Worm (Caenorhabditis elegans): ENCODE data around the gene F49C12.15.
A peak's percentile ranks its signal among the peaks of the same experiment; 100 is the strongest.
"Not testable (repeated sequence)": the region's sequence is repeated elsewhere in the genome, so short reads cannot be mapped to it uniquely, and the experiment has no call there.

Gene F49C12.15

DNA sequence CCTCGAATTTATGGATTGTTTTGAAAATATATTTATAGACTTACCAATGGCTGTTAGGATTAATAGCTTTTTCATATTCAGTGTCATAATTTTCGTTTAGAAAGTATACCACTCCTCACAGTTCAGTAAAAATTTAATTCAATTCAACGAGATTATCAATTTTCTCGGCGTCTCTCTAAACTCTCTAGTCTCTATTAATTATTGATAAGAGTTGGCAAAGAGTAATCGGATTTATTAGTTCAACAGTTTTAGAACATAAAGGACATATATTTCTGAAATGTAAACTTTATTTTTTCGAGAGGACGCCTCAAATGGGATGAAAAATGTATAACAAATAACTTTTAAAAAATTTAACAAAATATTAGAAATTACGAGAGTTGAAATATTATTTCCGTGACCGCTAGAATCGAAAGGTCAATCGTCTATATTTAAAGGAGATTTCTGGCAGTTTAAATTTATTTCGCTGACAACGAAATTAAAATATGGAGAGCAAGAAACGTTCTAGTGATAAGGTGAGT, at the start of gene F49C12.15, which contains the start of gene nspg-11:
F49C12.15 (plus strand) TSS at position 468 of the 518 bp plus-strand sequence.
nspg-11 (minus strand) TSS at position 101 of the 518 bp plus-strand sequence.
- no peak for TF ChIP-seq dao-5 (tag; optimal IDR thresholded peaks at IDR 0.05)
- TF ChIP-seq W03F9.2 (tag; optimal IDR thresholded peaks at IDR 0.05): no peak
- TF ChIP-seq him-1 (tag; optimal IDR thresholded peaks at IDR 0.05): no peak

- TF ChIP-seq dao-5, W03F9.2, him-1 (tag; optimal IDR thresholded peaks at IDR 0.05): not testable (repeated sequence)
These were observed 38.0 kb upstream of the F49C12.15 start, which contains the start of gene nhr-267 for ce11 chrIV:9286305-9286704. nhr-267 (minus strand) TSS chrIV:9286405.

ce11 chrIV:9289635-9290034, 34.6 kb upstream of the F49C12.15 start:
- TF ChIP-seq him-1 (tag; optimal IDR thresholded peaks at IDR 0.05): no peak
- TF ChIP-seq W03F9.2 (tag; optimal IDR thresholded peaks at IDR 0.05): no peak
- TF ChIP-seq dao-5 (tag; optimal IDR thresholded peaks at IDR 0.05): no peak

- not testable (repeated sequence) for TF ChIP-seq W03F9.2, him-1, dao-5 (tag; optimal IDR thresholded peaks at IDR 0.05)
These were observed 30.4 kb upstream of the F49C12.15 start, which contains the start of gene nhr-264 for ce11 chrIV:9293825-9294224. nhr-264 (minus strand) TSS chrIV:9293925.

DNA sequence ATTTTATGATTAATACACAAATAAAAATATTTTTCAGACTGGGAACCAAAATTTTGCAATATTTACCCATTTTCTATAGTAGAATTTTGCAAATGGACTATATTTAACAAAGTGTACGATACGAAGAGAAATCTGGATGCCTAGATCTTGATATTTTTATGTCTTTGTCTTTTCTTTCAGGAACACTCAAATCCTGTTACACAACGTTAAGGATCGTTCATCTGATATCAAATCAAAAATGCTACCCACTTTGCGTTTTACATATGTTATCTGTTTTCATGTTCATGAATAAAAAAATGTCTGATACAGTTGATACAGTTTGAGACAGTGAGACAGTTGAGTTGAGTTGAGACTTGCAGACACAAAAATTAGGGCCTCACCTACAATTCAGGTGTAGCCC, 28.0 kb upstream of the F49C12.15 start, which contains the start of gene F49C12.1:
F49C12.1 (minus strand) TSS at position 70 of the 400 bp plus-strand sequence.
- TF ChIP-seq dao-5 (tag; optimal IDR thresholded peaks at IDR 0.05) (no peak), him-1 (tag; optimal IDR thresholded peaks at IDR 0.05) (no peak), W03F9.2 (tag; optimal IDR thresholded peaks at IDR 0.05) (no peak)

ce11 chrIV:9299145-9299544, 25.1 kb upstream of the F49C12.15 start, which contains the start of gene F49C12.2:
F49C12.2 (minus strand) TSS chrIV:9299245.
- TF ChIP-seq dao-5 (tag; optimal IDR thresholded peaks at IDR 0.05) (no peak), him-1 (tag; optimal IDR thresholded peaks at IDR 0.05) (no peak), W03F9.2 (tag; optimal IDR thresholded peaks at IDR 0.05) (no peak)

ce11 chrIV:9300127-9300526, 24.1 kb upstream of the F49C12.15 start, which contains the start of gene F49C12.3:
F49C12.3 (plus strand) TSS chrIV:9300427.
- TF ChIP-seq him-1 (tag; optimal IDR thresholded peaks at IDR 0.05): no peak
- TF ChIP-seq W03F9.2 (tag; optimal IDR thresholded peaks at IDR 0.05): no peak
- TF ChIP-seq dao-5 (tag; optimal IDR thresholded peaks at IDR 0.05): no peak

DNA sequence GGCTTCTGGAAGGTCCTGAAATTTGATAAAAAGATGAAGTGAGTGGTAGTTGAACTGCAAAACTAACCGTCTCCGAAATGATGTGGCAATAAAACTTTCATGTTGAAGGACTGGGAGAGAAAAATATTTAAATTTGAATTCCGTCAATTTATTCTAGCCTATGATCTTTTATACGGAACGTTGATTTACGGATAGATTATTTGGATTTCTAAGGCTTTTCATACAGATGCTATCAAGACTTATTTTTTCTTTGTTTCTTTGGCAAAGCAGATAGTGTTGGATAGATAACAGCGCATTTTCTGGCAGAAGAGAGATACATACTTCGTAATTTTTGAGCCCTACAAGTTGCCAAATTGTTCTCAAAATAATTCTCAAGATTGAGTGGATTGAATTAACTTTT, 20.3 kb upstream of the F49C12.15 start, which contains the start of gene F49C12.4:
F49C12.4 (minus strand) TSS at position 101 of the 400 bp plus-strand sequence.
- TF ChIP-seq him-1 (tag; optimal IDR thresholded peaks at IDR 0.05) (no peak), W03F9.2 (tag; optimal IDR thresholded peaks at IDR 0.05) (no peak), dao-5 (tag; optimal IDR thresholded peaks at IDR 0.05) (no peak)

DNA sequence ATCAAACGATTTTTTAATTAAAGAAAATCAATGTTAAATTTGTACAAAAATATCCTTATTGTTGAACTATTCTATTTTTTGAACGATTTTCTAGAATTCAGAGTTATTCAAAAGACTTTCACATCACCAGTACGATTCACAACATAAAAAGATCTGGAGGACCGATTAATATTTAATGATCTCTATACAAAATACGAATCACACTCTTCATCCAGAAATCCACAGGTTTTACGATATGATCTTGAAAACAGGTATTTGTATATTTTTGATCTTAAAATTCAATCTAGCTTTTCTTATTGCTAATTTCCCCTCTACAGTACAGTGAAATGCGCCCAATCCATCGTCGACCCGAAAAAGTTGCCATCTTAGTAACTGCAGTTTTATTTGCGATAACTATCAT, 19.6 kb upstream of the F49C12.15 start, which contains the start of gene F49C12.5:
F49C12.5 (plus strand) TSS at position 301 of the 400 bp plus-strand sequence.
- TF ChIP-seq dao-5 (tag; optimal IDR thresholded peaks at IDR 0.05) (no peak), W03F9.2 (tag; optimal IDR thresholded peaks at IDR 0.05) (no peak), him-1 (tag; optimal IDR thresholded peaks at IDR 0.05) (no peak)

- no peak for TF ChIP-seq him-1 (tag; optimal IDR thresholded peaks at IDR 0.05)
- TF ChIP-seq dao-5 (tag; optimal IDR thresholded peaks at IDR 0.05): no peak
- TF ChIP-seq W03F9.2 (tag; optimal IDR thresholded peaks at IDR 0.05): no peak
These were observed 15.3 kb upstream of the F49C12.15 start, which contains the start of gene F49C12.6 for ce11 chrIV:9308975-9309374. F49C12.6 (minus strand) TSS chrIV:9309075.

ce11 chrIV:9310935-9311566, 13.2 kb upstream of the F49C12.15 start:
- TF ChIP-seq dao-5 (tag; optimal IDR thresholded peaks at IDR 0.05) (no peak), W03F9.2 (tag; optimal IDR thresholded peaks at IDR 0.05) (no peak), him-1 (tag; optimal IDR thresholded peaks at IDR 0.05) (no peak)

ce11 chrIV:9312827-9313226, 11.4 kb upstream of the F49C12.15 start, which contains the start of gene F49C12.7:
F49C12.7 (minus strand) TSS chrIV:9312927.
- TF ChIP-seq dao-5, W03F9.2, him-1 (tag; optimal IDR thresholded peaks at IDR 0.05): not testable (repeated sequence)

DNA sequence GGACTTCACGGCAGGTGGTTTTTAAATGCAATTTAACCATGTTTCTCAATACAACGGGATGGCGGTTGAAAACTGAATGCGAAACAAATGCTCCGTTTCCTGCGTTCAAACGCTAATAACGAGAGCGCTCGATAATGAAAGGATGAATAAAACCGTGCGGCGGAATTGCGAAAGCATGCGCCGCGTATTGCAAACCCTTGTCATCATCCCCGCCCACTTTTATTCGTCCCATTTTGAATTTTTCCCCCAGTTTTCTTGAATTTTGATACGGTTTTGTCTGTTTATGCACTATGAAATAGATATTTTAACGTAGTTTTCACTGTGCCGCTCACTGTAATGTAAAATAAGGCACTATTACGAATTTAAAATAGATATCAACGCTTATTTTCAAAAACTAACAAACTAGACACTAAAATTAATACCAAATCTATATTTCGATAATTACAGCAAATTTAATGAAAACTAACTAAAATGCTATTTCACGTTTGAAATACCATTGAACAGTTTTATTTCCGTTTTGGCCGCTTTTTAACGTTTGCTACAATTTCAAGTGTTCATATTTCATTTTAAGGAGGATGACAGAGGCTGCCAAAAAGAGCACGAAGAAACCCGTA, 8.1 kb upstream of the F49C12.15 start, which contains the start of the genes F49C12.9 and rpn-7:
F49C12.9 (minus strand) TSS at position 148 of the 614 bp plus-strand sequence.
rpn-7 (plus strand) TSS at position 564 of the 614 bp plus-strand sequence.
- TF ChIP-seq dao-5 (tag; optimal IDR thresholded peaks at IDR 0.05) (no peak), W03F9.2 (tag; optimal IDR thresholded peaks at IDR 0.05) (peak; percentile 55)

Data from whole organism, L4/young adult.